Worm (Caenorhabditis elegans) whole organism, L4/young adult: ENCODE results near the gene sri-28.

Experiments used
- W03F9.2 ChIP-seq: fragments of 150-350 bp; optimal IDR thresholded peaks from 2 replicates; lab custom pipeline; 2014; ENCODE audit warnings: missing biosample characterization, missing genetic modification characterization
- dao-5 ChIP-seq: sonication (generic microtip); optimal IDR thresholded peaks from 2 replicates; lab custom pipeline; 2016; ENCODE audit warnings: missing genotype, missing genetic modification characterization, moderate library complexity, missing compliant biosample characterization
- him-1 ChIP-seq: sonication (generic microtip); optimal IDR thresholded peaks from 2 replicates; lab custom pipeline; 2016; ENCODE audit warnings: missing genotype, missing genetic modification reagents, missing genetic modification characterization, missing compliant biosample characterization

sri-28 gene

DNA sequence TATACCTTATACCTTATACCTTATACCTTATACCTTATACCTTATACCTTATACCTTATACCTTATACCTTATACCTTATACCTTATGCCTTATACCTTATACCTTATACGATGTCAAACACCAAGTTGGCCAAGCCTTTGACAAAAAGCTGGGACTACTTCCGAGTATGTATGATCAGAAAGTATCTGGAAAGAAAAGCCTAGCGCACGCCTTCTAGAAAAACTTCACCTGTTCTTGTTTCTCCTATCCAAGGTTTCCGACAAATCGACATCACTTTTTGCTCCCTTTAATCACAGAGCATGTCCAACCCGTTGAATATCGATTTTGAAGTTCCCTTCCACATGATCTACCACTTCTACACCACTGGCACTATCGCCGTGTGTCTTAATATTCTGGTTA, at the start of gene sri-28:
sri-28 (plus strand) TSS at position 301 of the 400 bp plus-strand sequence.
- no peak for TF ChIP-seq dao-5 (tag; lab: Kevin White, UChicago)
- no peak for TF ChIP-seq him-1 (tag; lab: Kevin White, UChicago)
- TF ChIP-seq W03F9.2 = no peak

DNA sequence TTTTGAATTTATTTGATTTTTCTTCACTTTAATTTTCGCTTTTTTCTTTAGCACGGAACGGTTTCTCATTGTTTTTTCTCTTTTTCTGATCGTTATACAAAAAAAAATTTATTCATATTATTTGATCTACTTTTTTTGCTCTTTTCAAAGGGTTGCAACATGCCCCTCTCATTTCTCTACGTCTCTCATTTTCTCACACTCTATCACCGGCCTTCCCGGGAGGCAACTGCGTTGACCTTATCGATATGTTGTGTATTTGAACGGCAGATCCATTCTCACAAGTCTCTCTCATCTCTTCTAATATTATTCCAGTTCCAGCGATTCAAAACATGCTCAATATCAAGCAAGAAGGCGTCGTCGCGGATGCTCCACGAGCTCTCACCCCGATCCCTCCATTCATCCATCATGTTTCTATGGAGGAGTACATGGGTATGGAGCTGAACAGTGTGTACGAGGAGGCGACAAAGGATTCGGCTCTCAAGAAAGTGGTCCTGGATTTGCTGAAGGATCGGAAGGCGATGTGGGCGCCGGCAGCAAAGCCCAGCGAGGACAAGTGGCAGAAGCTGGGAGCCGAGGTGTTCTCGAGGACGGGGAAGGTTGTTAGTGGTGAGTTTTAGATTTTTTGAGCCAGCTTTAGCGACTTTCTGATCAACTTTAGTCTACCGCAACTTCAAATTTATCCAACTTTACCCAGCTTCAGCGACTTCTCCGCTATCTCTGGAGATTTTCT, 47.8 kb upstream of the sri-28 start, which contains the start of gene lido-9:
lido-9 (plus strand) TSS at position 234 of the 730 bp plus-strand sequence.
- TF ChIP-seq him-1 (tag; lab: Kevin White, UChicago) (no peak), W03F9.2 (no peak), dao-5 (tag; lab: Kevin White, UChicago) (no peak)

- TF ChIP-seq dao-5 (tag; lab: Kevin White, UChicago) = no peak
- TF ChIP-seq W03F9.2 = no peak
- no peak for TF ChIP-seq him-1 (tag; lab: Kevin White, UChicago)
These were observed 46.3 kb upstream of the sri-28 start, which contains the start of gene lido-10 for ce11 chrII:3002211-3002610. Gene lido-10 (plus strand): TSS chrII:3002511.

ce11 chrII:3003667-3004066, 44.8 kb upstream of the sri-28 start, which contains the start of gene lido-11:
Gene lido-11 (plus strand): TSS chrII:3003967.
- TF ChIP-seq W03F9.2 = no peak
- TF ChIP-seq dao-5 (tag; lab: Kevin White, UChicago) = no peak
- TF ChIP-seq him-1 (tag; lab: Kevin White, UChicago) = no peak

DNA sequence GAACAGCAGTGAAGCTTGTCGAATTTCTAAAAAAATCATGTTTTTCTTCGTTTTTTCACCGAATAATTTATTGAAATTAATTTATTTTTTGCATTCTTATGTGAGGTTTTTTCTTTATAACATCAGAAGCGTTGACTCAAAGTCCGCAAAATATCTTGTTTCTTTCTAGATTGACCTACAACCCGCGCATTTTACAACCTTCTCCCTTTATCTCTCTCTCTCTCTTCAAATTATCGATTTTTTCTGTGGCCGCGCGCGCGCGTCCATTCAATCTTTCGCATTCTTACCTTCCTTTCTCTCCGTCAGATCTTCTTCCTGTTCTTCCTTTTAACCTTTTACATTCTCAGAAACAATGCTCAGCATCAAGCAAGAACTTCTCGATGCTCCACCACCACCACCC, 43.0 kb upstream of the sri-28 start, which contains the start of gene lido-12:
lido-12 (plus strand) TSS at position 301 of the 400 bp plus-strand sequence.
- TF ChIP-seq W03F9.2 = no peak
- TF ChIP-seq dao-5 (tag; lab: Kevin White, UChicago) = no peak

DNA sequence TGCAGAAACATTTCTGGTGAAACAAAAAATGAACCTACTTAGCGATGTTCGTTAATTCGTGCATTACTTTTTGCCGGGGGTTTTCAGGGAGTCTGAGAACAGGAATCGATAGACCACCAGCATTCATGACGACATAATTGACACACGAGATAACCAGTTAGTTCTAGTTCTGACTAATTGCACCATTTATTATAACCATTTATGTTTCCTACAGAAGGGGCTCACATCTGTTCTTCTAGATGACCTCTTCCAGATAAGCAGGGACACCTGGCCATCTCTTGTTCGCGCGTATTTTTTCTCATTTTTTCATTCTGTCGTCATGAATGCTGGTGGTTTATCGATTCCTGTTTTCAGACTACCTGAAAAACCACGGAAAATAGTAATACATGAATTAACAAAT, 40.1 kb upstream of the sri-28 start, which contains the start of gene sdz-5:
sdz-5 (plus strand) TSS at position 301 of the 400 bp plus-strand sequence.
- TF ChIP-seq him-1 (tag; lab: Kevin White, UChicago) (no peak), dao-5 (tag; lab: Kevin White, UChicago) (no peak), W03F9.2 (no peak)

ce11 chrII:3012133-3012532, 36.3 kb upstream of the sri-28 start, which contains the start of gene C41H7.9:
Gene C41H7.9 (minus strand): TSS chrII:3012233.
- TF ChIP-seq W03F9.2 = no peak
- no peak for TF ChIP-seq him-1 (tag; lab: Kevin White, UChicago)
- no peak for TF ChIP-seq dao-5 (tag; lab: Kevin White, UChicago)

ce11 chrII:3014196-3014849, 34.2 kb upstream of the sri-28 start, which contains the start of gene C41H7.2:
Gene C41H7.2 (plus strand): TSS chrII:3014817.
- TF ChIP-seq dao-5 (tag; lab: Kevin White, UChicago) = no peak
- no peak for TF ChIP-seq W03F9.2
- no peak for TF ChIP-seq him-1 (tag; lab: Kevin White, UChicago)

- TF ChIP-seq dao-5 (tag; lab: Kevin White, UChicago) (no peak), him-1 (tag; lab: Kevin White, UChicago) (no peak), W03F9.2 (no peak)
These were observed 28.7 kb upstream of the sri-28 start, which contains the start of gene clec-3 for ce11 chrII:3019807-3020206. Gene clec-3 (minus strand): TSS chrII:3019907.

- TF ChIP-seq him-1 (tag; lab: Kevin White, UChicago) (no peak), dao-5 (tag; lab: Kevin White, UChicago) (no peak), W03F9.2 (no peak)
These were observed 27.6 kb upstream of the sri-28 start for ce11 chrII:3020899-3021298.

ce11 chrII:3023381-3023935, 25.0 kb upstream of the sri-28 start, which contains the start of gene clec-2:
Gene clec-2 (minus strand): TSS chrII:3023431.
- TF ChIP-seq dao-5 (tag; lab: Kevin White, UChicago) (no peak), him-1 (tag; lab: Kevin White, UChicago) (no peak), W03F9.2 (no peak)

- TF ChIP-seq W03F9.2 = no peak
- no peak for TF ChIP-seq dao-5 (tag; lab: Kevin White, UChicago)
- TF ChIP-seq him-1 (tag; lab: Kevin White, UChicago) = no peak
These were observed 23.8 kb upstream of the sri-28 start for ce11 chrII:3024655-3025054.

ce11 chrII:3028264-3028663, 20.2 kb upstream of the sri-28 start:
- no peak for TF ChIP-seq W03F9.2
- TF ChIP-seq him-1 (tag; lab: Kevin White, UChicago) = no peak
- TF ChIP-seq dao-5 (tag; lab: Kevin White, UChicago) = no peak
